Worm (Caenorhabditis elegans): ENCODE results near the gene F52D1.2.

DNA sequence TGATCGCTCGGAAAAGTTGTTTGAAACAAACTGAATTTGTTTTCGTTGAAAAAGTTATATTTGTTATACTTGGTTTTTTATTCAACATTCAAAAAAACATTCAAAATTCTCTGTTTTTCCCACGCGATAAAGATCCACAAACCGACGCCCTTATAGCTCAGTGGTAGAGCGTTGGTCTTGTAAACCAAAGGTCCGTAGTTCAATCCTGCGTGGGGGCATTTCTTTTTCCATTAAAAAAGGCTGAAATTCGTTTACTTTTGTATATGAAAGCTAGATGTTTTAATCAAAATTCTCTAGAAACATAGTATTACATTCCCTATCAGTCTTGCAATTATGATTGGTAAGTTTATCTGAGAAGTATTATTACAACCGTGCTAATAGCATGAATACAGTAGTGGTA, 37.7 kb upstream of the F52D1.2 start:
- no peak for TF ChIP-seq nhr-237 (tag; optimal IDR thresholded peaks at IDR 0.05)
- no peak for TF ChIP-seq ztf-4 (tag; optimal IDR thresholded peaks at IDR 0.05)
- no peak for TF ChIP-seq pha-4 (tag; optimal IDR thresholded peaks at IDR 0.05)
- TF ChIP-seq lin-15B (tag; optimal IDR thresholded peaks at IDR 0.05): no peak
- TF ChIP-seq mdl-1 (tag; optimal IDR thresholded peaks at IDR 0.05): no peak
